Worm (Caenorhabditis elegans): ENCODE data around the gene cbn-1.

The cbn-1 gene

ce11 chrII:285627-286550, 46.4 kb downstream of the cbn-1 start, which contains the start of gene B0432.10 (continued):
- TF ChIP-seq B0035.1 (tag; optimal IDR thresholded peaks at IDR 0.05) (no peak), zim-3 (tag; optimal IDR thresholded peaks at IDR 0.05) (no peak), sea-2 (GFP tag; IDR thresholded peaks at IDR 0.05) (no peak), madf-6 (GFP tag; IDR thresholded peaks at IDR 0.05) (peak; percentile 41; the same call in 1 of the 2 replicates), akir-1 (GFP tag; optimal IDR thresholded peaks at IDR 0.05) (no peak), lin-26 (GFP tag; IDR thresholded peaks at IDR 0.05) (no peak), T26A5.8 (tag; optimal IDR thresholded peaks at IDR 0.05) (no peak), K11D2.4 (GFP tag; IDR thresholded peaks at IDR 0.05) (peak; percentile 70; the same call in 1 of the 2 replicates), F39B2.1 (GFP tag; IDR thresholded peaks at IDR 0.05) (no peak), nhr-120 (GFP tag; IDR thresholded peaks at IDR 0.05) (no peak), F57A8.1 (GFP tag; optimal IDR thresholded peaks at IDR 0.05) (no peak), snpc-4 (GFP tag; optimal IDR thresholded peaks at IDR 0.05) (no peak), snpc-4 (tag; optimal IDR thresholded peaks at IDR 0.05) (peak in 3 of 4 experiments; percentile 24 to 52 (median 41)), B0019.2 (GFP tag; conservative IDR thresholded peaks at IDR 0.05) (no peak), nfyb-1 (GFP tag; IDR thresholded peaks at IDR 0.05) (peak; percentile 69; the same call in 1 of the 2 replicates), rec-8 (tag; optimal IDR thresholded peaks at IDR 0.05) (no peak), B0336.3 (GFP tag; IDR thresholded peaks at IDR 0.05) (peak; percentile 56; the same call in 1 of the 2 replicates), ekl-4 (GFP tag; IDR thresholded peaks at IDR 0.05) (peak; percentile 33; the same call in 1 of the 2 replicates), efl-1 (GFP tag; optimal IDR thresholded peaks at IDR 0.05) (peak; percentile 81), lir-1 (GFP tag; conservative IDR thresholded peaks at IDR 0.05) (0 out of 2 replicates have a peak, but pooled peaks have one; percentile 9), dpff-1 (tag; optimal IDR thresholded peaks at IDR 0.05) (no peak), hmg-1.2 (GFP tag; IDR thresholded peaks at IDR 0.05) (peak; percentile 31; the same call in 1 of the 2 replicates), F49E8.2 (tag; optimal IDR thresholded peaks at IDR 0.05; ENCODE audit: insufficient read depth) (no peak), unc-62 (GFP tag; optimal IDR thresholded peaks at IDR 0.05) (no peak), let-607 (tag; optimal IDR thresholded peaks at IDR 0.05) (peak in 1 of 2 experiments; percentile 27), K12H6.12 (tag; optimal IDR thresholded peaks at IDR 0.05) (peak; percentile 44), cebp-1 (GFP tag; IDR thresholded peaks at IDR 0.05) (no peak), cebp-1 (tag; optimal IDR thresholded peaks at IDR 0.05) (peak; percentile 65)

ce11 chrII:283594-283993, 48.7 kb downstream of the cbn-1 start, which contains the start of gene B0432.9:
Gene B0432.9 (minus strand): TSS chrII:283694.
- TF ChIP-seq ZK185.1 (tag; optimal IDR thresholded peaks at IDR 0.05; ENCODE audit: poor library complexity, severe bottlenecking) (no peak), attf-3 (GFP tag; conservative IDR thresholded peaks at IDR 0.05) (0 out of 2 replicates have a peak, but pooled peaks have one; percentile 1), F22D6.2 (tag; optimal IDR thresholded peaks at IDR 0.05) (no peak), snpc-1.3 (tag; optimal IDR thresholded peaks at IDR 0.05; ENCODE audit: insufficient read depth) (no peak), efl-1 (GFP tag; optimal IDR thresholded peaks at IDR 0.05) (no peak), nfya-1 (tag; optimal IDR thresholded peaks at IDR 0.05; ENCODE audit: borderline replicate concordance, insufficient read depth) (no peak), pha-4 (tag; optimal IDR thresholded peaks at IDR 0.05) (no peak), madf-10 (tag; optimal IDR thresholded peaks at IDR 0.05) (no peak)
